Worm (Caenorhabditis elegans): ENCODE data around the gene Y82E9BL.6.
"Not testable (repeated sequence)": the region's sequence is repeated elsewhere in the genome, so short reads cannot be mapped to it uniquely, and the experiment has no call there.

Y82E9BL.6 gene

DNA sequence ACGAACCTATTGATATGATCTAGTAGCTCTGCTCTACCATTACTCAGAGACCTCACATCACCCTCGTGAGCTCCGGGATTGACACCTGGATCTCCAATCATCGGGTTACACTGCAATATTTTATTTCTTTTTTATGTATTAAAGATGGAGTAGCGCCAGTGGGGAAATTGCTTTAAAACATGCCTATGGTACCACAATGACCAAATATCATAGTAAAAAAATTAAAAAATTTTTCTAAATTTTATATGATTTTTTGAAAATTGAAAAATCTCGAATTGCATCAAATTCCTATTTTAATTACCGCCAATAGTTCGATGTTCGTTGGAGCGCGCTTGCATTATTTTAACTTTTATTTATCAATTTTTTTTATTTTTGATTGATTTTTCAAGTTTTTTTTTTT is 32.3 kb upstream of the Y82E9BL.6 start, which contains the start of gene pals-40:
TSS of gene pals-40 (minus strand) at position 101 of the 400 bp plus-strand sequence.
- TF ChIP-seq nhr-25 (tag; optimal IDR thresholded peaks at IDR 0.05); ztf-1 (GFP tag; conservative IDR thresholded peaks at IDR 0.05); F13H6.1 (tag; optimal IDR thresholded peaks at IDR 0.05): not testable (repeated sequence)

DNA sequence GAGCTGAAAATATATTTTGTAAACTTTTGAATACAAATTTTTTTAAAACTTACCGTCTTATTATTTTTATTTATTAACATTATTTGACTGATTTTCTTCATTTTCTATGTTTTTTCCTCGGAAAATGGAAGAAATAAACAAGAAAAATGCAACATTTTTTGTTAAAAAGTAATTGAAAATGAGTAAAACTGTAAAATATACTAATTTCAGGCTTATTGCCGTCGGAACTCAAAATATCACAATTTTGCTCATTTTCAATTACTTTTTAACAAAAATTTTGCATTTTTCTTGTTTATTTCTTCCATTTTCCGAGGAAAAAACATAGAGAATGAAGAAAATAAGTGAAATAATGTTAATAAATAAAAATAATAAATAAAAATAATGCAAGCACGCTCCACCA is 29.9 kb upstream of the Y82E9BL.6 start, which contains the start of gene Y82E9BR.10:
TSS of gene Y82E9BR.10 (minus strand) at position 101 of the 400 bp plus-strand sequence.
- not testable (repeated sequence) for TF ChIP-seq nhr-25, ceh-16, elt-1 (tag; optimal IDR thresholded peaks at IDR 0.05)

DNA sequence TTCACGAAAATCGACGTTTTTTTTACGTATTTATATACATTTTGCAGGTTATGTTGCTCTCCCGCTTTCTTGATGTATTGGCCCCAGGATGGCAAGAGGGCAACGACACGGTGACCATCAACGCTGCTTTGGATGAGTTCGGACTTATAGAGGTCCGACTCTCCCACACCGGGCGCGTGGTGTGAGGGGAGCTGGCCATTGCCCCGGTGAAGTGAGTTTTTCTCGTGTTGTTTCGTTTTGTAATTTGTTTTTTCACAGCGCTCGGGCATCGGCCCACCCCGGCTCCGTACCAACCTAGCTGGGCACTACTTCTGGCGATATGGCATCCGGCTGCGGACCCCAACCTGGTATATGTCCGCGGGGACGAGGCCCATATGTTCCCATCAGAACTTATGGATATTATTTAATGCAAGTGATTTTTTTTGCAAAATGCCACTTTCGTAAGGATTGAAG is 28.8 kb upstream of the Y82E9BL.6 start, which contains the start of gene Y82E9BR.20:
TSS of gene Y82E9BR.20 (plus strand) at position 51 of the 453 bp plus-strand sequence.
- TF ChIP-seq ztf-1 (GFP tag; conservative IDR thresholded peaks at IDR 0.05), result no peak
- TF ChIP-seq nhr-25 (tag; optimal IDR thresholded peaks at IDR 0.05), result no peak
- TF ChIP-seq mab-5 (tag; optimal IDR thresholded peaks at IDR 0.05), result no peak
- TF ChIP-seq nhr-10 (tag; optimal IDR thresholded peaks at IDR 0.05), result no peak
- TF ChIP-seq alr-1 (tag; optimal IDR thresholded peaks at IDR 0.05), result no peak
- no peak for TF ChIP-seq F13H6.1 (tag; optimal IDR thresholded peaks at IDR 0.05)
- no peak for TF ChIP-seq lin-11 (tag; optimal IDR thresholded peaks at IDR 0.05)
- no peak for TF ChIP-seq Y55F3AM.14 (GFP tag; optimal IDR thresholded peaks at IDR 0.05)
- TF ChIP-seq nhr-129 (tag; optimal IDR thresholded peaks at IDR 0.05), result no peak
- no peak for TF ChIP-seq lin-13 (GFP tag; optimal IDR thresholded peaks at IDR 0.05)
- no peak for TF ChIP-seq zag-1 (tag; optimal IDR thresholded peaks at IDR 0.05)
- no peak for TF ChIP-seq nhr-21 (tag; optimal IDR thresholded peaks at IDR 0.05)
- no peak for TF ChIP-seq gmeb-1 (tag; optimal IDR thresholded peaks at IDR 0.05)
- no peak for TF ChIP-seq snpc-4 (tag; optimal IDR thresholded peaks at IDR 0.05)

DNA sequence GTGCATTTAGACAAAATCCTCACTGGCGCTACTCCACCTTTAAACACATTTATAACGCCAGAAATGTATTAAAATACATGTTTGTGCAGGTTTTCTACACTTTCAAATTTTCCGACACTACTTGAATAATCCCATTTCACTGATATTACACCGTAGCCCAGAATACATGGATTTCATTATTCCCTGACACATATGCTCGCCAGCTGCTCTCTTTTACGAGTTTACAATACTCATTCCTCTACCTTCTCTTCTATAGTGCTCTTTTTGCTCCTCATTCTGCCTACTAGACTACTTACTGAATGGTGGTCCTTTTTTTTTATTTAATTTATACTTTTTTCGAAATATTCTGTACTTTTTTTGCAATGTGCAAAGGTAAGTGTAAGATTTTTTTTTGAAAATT is 27.0 kb upstream of the Y82E9BL.6 start:
- TF ChIP-seq C34F6.9 (tag; optimal IDR thresholded peaks at IDR 0.05) (no peak), lin-39 (tag; optimal IDR thresholded peaks at IDR 0.05) (no peak), sem-4 (tag; optimal IDR thresholded peaks at IDR 0.05) (no peak)

DNA sequence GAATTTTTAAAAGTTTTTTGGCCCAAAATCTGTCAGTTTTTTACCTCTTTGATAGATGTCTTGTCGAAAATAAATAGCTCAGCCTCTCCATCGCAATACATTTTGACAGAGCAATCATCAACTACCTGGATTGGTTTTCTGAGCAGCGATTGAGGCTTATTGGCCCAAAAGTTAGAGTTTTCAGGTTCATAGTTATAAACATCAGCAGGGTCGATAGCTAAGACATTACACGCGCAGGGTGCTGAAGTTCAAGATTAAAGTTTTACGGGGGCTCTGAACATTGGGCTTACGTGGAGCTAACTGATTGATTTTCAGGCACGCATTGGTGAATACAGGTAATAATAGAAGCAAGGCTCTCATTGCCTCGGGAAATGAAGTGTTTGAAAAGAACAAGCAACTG is 14.1 kb upstream of the Y82E9BL.6 start, which contains the start of gene Y82E9BR.9:
TSS of gene Y82E9BR.9 (minus strand) at position 101 of the 400 bp plus-strand sequence.
- TF ChIP-seq R02D3.7 (tag; optimal IDR thresholded peaks at IDR 0.05) (no peak), ztf-11 (tag; optimal IDR thresholded peaks at IDR 0.05) (no peak), crh-2 (tag; optimal IDR thresholded peaks at IDR 0.05) (no peak), nhr-11 (tag; optimal IDR thresholded peaks at IDR 0.05) (no peak), unc-55 (GFP tag; optimal IDR thresholded peaks at IDR 0.05) (no peak)

DNA sequence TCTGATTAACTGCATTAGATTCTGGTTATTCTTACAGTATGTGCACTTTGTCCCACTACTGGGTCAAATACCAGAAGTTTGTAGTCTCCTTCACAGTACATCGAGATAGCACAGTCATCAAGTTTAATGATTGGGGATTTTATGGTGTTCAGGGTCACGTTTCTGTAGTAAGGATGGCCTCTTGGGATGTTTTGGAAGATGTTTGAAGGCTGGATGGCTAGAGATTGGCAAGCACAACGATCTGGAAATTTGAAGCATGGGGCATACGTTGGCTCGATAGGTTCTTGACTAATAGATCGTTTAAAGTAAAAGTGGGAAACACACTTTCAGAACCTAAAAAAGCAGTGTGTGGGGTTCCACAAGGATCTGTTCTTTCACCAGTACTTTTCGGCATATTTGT is 12.4 kb upstream of the Y82E9BL.6 start, which contains the start of gene Y82E9BR.8:
TSS of gene Y82E9BR.8 (minus strand) at position 101 of the 400 bp plus-strand sequence.
- not testable (repeated sequence) for TF ChIP-seq nhr-129, lin-39, nhr-21 (tag; optimal IDR thresholded peaks at IDR 0.05)

DNA sequence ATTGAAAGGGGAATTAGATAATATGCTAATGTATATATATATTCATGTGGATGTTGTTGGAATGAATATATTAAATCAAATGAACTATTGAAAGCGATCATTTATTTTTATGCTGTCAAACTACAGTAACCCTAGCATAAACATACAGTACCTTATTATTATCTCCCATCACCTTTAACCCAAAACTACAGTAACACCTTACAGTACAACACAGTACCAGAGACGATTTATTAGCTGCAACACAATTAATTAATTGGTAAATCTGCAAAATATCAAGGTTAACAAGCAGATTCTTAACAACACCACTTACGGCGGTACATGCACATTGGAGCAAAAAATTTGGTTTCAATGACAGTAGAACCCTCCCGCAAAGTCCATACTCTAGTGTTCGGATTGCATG is 9.7 kb upstream of the Y82E9BL.6 start, which contains the start of gene Y82E9BL.1:
TSS of gene Y82E9BL.1 (minus strand) at position 101 of the 400 bp plus-strand sequence.
- no peak for TF ChIP-seq sma-9 (GFP tag; optimal IDR thresholded peaks at IDR 0.05)
- TF ChIP-seq sma-9 (tag; optimal IDR thresholded peaks at IDR 0.05), result no peak
- TF ChIP-seq ZK546.5 (tag; optimal IDR thresholded peaks at IDR 0.05), result no peak
- TF ChIP-seq zag-1 (tag; optimal IDR thresholded peaks at IDR 0.05), result no peak
- no peak for TF ChIP-seq unc-55 (GFP tag; optimal IDR thresholded peaks at IDR 0.05)
- no peak for TF ChIP-seq ztf-4 (tag; optimal IDR thresholded peaks at IDR 0.05)
- no peak for TF ChIP-seq crh-2 (tag; optimal IDR thresholded peaks at IDR 0.05)
- TF ChIP-seq lin-39 (tag; optimal IDR thresholded peaks at IDR 0.05), result no peak

DNA sequence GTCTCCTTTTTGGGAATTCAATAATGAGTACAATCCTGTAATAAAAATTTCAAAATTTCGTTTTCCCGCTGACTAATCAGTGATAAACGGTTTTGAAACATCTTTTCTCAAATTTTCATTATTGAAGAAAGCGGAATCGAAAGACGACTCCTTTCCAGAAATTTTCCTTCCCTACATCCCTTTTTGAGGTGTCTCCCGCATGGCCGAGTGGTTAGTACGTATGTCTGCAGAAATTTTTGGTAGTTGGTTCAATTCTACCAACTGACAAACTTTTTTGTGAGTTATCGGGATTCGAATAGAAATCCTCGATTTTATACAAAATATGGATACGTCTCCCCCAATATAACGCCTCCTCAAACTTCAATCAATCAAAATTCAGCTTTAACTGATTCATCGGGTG is 8.9 kb upstream of the Y82E9BL.6 start:
- TF ChIP-seq blmp-1 (tag; optimal IDR thresholded peaks at IDR 0.05; ENCODE audit: insufficient read depth) (no peak), nhr-77 (tag; optimal IDR thresholded peaks at IDR 0.05) (no peak), alr-1 (tag; optimal IDR thresholded peaks at IDR 0.05) (no peak), nhr-10 (tag; optimal IDR thresholded peaks at IDR 0.05) (no peak), nhr-12 (tag; optimal IDR thresholded peaks at IDR 0.05) (no peak), nhr-11 (tag; optimal IDR thresholded peaks at IDR 0.05) (no peak), R02D3.7 (tag; optimal IDR thresholded peaks at IDR 0.05) (no peak), snpc-4 (tag; optimal IDR thresholded peaks at IDR 0.05) (no peak), skn-1 (tag; optimal IDR thresholded peaks at IDR 0.05) (no peak), ztf-11 (tag; optimal IDR thresholded peaks at IDR 0.05) (no peak), Y55F3AM.14 (GFP tag; optimal IDR thresholded peaks at IDR 0.05) (no peak), nhr-23 (tag; optimal IDR thresholded peaks at IDR 0.05) (no peak), mdl-1 (tag; optimal IDR thresholded peaks at IDR 0.05) (no peak), sma-9 (GFP tag; optimal IDR thresholded peaks at IDR 0.05) (no peak), sma-9 (tag; optimal IDR thresholded peaks at IDR 0.05) (no peak)
